Worm (Caenorhabditis elegans) whole organism, L4/young adult: ENCODE results near the gene sun-1.

Experiments
- dao-5 ChIP-seq: sonication (generic microtip); optimal IDR thresholded peaks from 2 replicates; lab custom pipeline; 2016; ENCODE audit warnings: missing genotype, missing genetic modification characterization, moderate library complexity, missing compliant biosample characterization
- him-1 ChIP-seq: sonication (generic microtip); optimal IDR thresholded peaks from 2 replicates; lab custom pipeline; 2016; ENCODE audit warnings: missing genotype, missing genetic modification reagents, missing genetic modification characterization, missing compliant biosample characterization

- TF ChIP-seq him-1, result no peak
- TF ChIP-seq dao-5 (tag; lab: Kevin White, UChicago), result no peak
These were observed 19.2 kb upstream of the sun-1 start for ce11 chrV:13212584-13212983.
